Worm (Caenorhabditis elegans): Measurements from ENCODE around the gene C15B12.9.
A peak's percentile ranks its signal among the peaks of the same experiment; 100 is the strongest.

Gene C15B12.9

DNA sequence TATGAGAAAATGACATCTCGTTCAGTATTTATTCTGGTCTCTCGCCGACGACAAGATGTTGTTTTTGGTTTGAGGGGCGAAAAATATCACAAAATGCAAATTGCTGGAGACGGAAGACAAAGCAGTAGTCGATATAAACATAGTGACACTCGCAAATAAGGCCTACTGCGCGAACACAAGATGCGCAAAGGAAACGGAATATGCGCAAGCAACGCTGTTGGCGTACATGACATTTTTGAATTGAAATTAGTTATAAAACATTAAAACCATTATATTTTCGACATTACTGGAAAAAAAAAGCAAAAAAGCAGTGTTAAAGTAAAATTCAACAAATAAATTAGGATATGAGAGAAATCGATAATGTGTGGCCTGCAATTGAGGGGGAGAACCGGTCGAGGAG is 36.4 kb downstream of the C15B12.9 start, which contains the start of gene cdf-1 (continued):
- TF ChIP-seq ceh-8 (GFP tag; optimal IDR thresholded peaks at IDR 0.05) (no peak), hlh-4 (tag; optimal IDR thresholded peaks at IDR 0.05) (no peak), vab-15 (tag; optimal IDR thresholded peaks at IDR 0.05) (no peak), alr-1 (tag; optimal IDR thresholded peaks at IDR 0.05; ENCODE audit: borderline replicate concordance) (no peak), snu-23 (GFP tag; optimal IDR thresholded peaks at IDR 0.05) (peak; percentile 45), isw-1 (GFP tag; IDR thresholded peaks at IDR 0.05) (no peak; the same call in 1 of the 2 replicates), lin-14 (GFP tag; optimal IDR thresholded peaks at IDR 0.05) (peak; percentile 53), zip-4 (GFP tag; optimal IDR thresholded peaks at IDR 0.05) (no peak), mef-2 (tag; optimal IDR thresholded peaks at IDR 0.05) (no peak), hpl-2 (GFP tag; optimal IDR thresholded peaks at IDR 0.05) (no peak), dsc-1 (tag; optimal IDR thresholded peaks at IDR 0.05) (no peak), nhr-85 (tag) (peak; percentile 64), efl-1 (optimal IDR thresholded peaks at IDR 0.05) (peak; percentile 6 to 19), efl-1 (GFP tag; optimal IDR thresholded peaks at IDR 0.05 in 1 of 2) (peak in 1 of 2 experiments; percentile 22), blmp-1 (tag; optimal IDR thresholded peaks at IDR 0.05) (peak; percentile 70), unc-130 (tag; optimal IDR thresholded peaks at IDR 0.05) (peak; percentile 1), mdl-1 (tag; optimal IDR thresholded peaks at IDR 0.05) (no peak), nhr-28 (tag; optimal IDR thresholded peaks at IDR 0.05) (no peak), ztf-4 (tag; optimal IDR thresholded peaks at IDR 0.05) (no peak), dpl-1 (GFP tag; optimal IDR thresholded peaks at IDR 0.05) (peak in 2 of 3 experiments; percentile 33 to 49), egl-13 (tag; optimal IDR thresholded peaks at IDR 0.05) (no peak), snpc-4 (tag; optimal IDR thresholded peaks at IDR 0.05) (no peak), ceh-90 (tag; optimal IDR thresholded peaks at IDR 0.05) (no peak), ces-1 (GFP tag; optimal IDR thresholded peaks at IDR 0.05) (no peak), nhr-11 (tag; optimal IDR thresholded peaks at IDR 0.05) (no peak), mep-1 (tag; optimal IDR thresholded peaks at IDR 0.05) (no peak), xbp-1 (tag; optimal IDR thresholded peaks at IDR 0.05) (peak; percentile 54), efl-3 (GFP tag; optimal IDR thresholded peaks at IDR 0.05) (no peak), nhr-77 (tag; optimal IDR thresholded peaks at IDR 0.05) (no peak), egl-27 (tag; optimal IDR thresholded peaks at IDR 0.05) (no peak), lin-35 (GFP tag; optimal IDR thresholded peaks at IDR 0.05) (peak in 1 of 2 experiments; percentile 64), nhr-237 (tag; optimal IDR thresholded peaks at IDR 0.05) (no peak), hlh-17 (GFP tag; optimal IDR thresholded peaks at IDR 0.05; ENCODE audit: borderline replicate concordance) (no peak), lin-39 (tag; optimal IDR thresholded peaks at IDR 0.05) (no peak), aha-1 (tag; optimal IDR thresholded peaks at IDR 0.05) (no peak), C16A3.4 (tag; optimal IDR thresholded peaks at IDR 0.05) (peak; percentile 37), sptf-1 (tag; optimal IDR thresholded peaks at IDR 0.05) (no peak), Y116A8C.19 (tag; optimal IDR thresholded peaks at IDR 0.05; ENCODE audit: borderline replicate concordance) (no peak), nhr-20 (tag; optimal IDR thresholded peaks at IDR 0.05) (peak; percentile 29), unc-86 (tag; optimal IDR thresholded peaks at IDR 0.05) (no peak), pax-3 (tag; optimal IDR thresholded peaks at IDR 0.05) (no peak), fkh-10 (GFP tag; optimal IDR thresholded peaks at IDR 0.05) (no peak), tlp-1 (tag; optimal IDR thresholded peaks at IDR 0.05) (no peak), pag-3 (tag; optimal IDR thresholded peaks at IDR 0.05; ENCODE audit: borderline replicate concordance, insufficient read depth) (no peak)

DNA sequence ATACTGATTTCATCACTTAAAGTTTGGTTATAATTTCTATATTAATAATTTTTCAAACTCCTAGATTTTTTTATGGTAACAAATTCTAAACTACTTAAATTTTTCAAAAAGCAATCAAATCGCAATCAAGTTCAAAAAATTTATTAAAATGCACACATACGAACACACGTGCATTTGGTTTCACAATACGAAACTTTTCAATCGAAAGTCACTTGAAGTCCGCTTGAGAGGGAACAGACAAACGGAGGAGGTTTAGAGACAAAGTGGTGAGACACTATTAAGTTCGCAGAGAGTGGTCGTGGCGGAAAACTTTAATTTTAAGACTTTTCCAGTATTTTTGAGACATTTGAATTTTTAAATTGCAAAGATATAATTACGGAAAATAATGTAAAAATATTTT is 37.1 kb downstream of the C15B12.9 start, which contains the start of gene glr-8:
Gene glr-8, plus strand, starts transcription at position 319 of the 400 bp plus-strand sequence.
- TF ChIP-seq blmp-1 (tag; optimal IDR thresholded peaks at IDR 0.05), result peak; percentile 65
- TF ChIP-seq egl-27 (tag; optimal IDR thresholded peaks at IDR 0.05), result no peak
- no peak for TF ChIP-seq C16A3.4 (tag; optimal IDR thresholded peaks at IDR 0.05)
- TF ChIP-seq efl-1 (optimal IDR thresholded peaks at IDR 0.05), result no peak
- peak in 1 of 2 experiments; percentile 48 for TF ChIP-seq efl-1 (GFP tag; optimal IDR thresholded peaks at IDR 0.05 in 1 of 2)
